Fruit fly (Drosophila melanogaster) whole organism, wandering third instar larva: ENCODE measurements around the gene CG9628.
A peak's percentile ranks its signal among the peaks of the same experiment; 100 is the strongest.

Source experiments
- CG32264 ChIP-seq: fragments of 200-800 bp; sonication (Bioruptor generic); optimal IDR thresholded peaks from 2 replicates; lab custom pipeline; 2016; ENCODE audit warnings: missing biosample characterization, missing genetic modification characterization
- CG9705 ChIP-seq: fragments of 200-800 bp; sonication (Bioruptor generic); optimal IDR thresholded peaks from 2 replicates; lab custom pipeline; 2018; ENCODE audit warnings: missing biosample characterization, mild to moderate bottlenecking, missing genetic modification characterization
- CrebA ChIP-seq: fragments of 200-800 bp; sonication (Bioruptor generic); optimal IDR thresholded peaks from 2 replicates; lab custom pipeline; 2016; ENCODE audit warnings: missing biosample characterization, mild to moderate bottlenecking, missing genetic modification characterization, borderline replicate concordance
- Dfd ChIP-seq: fragments of >200 bp; optimal IDR thresholded peaks from 2 replicates; lab custom pipeline; 2017; ENCODE audit warnings: missing biosample characterization, missing genetic modification characterization
- Dif ChIP-seq: fragments of 200-275, 200-300 bp; sonication (Bioruptor generic); optimal IDR thresholded peaks from 2 replicates; lab custom pipeline; 2018; ENCODE audit warnings: missing biosample characterization, missing genetic modification characterization; ENCODE audit not compliant: partially characterized antibody
- GATAd ChIP-seq: sonication (Bioruptor generic); optimal IDR thresholded peaks from 2 replicates; lab custom pipeline; 2016; ENCODE audit warnings: missing biosample characterization, missing genetic modification characterization
- HLH106 ChIP-seq: fragments of 200-800 bp; optimal IDR thresholded peaks from 3 replicates; lab custom pipeline; 2019; ENCODE audit warnings: missing biosample characterization, mild to moderate bottlenecking, missing genetic modification characterization, moderate library complexity
- Hnf4 ChIP-seq: fragments of 200-800 bp; sonication (Bioruptor generic); optimal IDR thresholded peaks from 2 replicates; lab custom pipeline; 2016; ENCODE audit warnings: missing biosample characterization, mild to moderate bottlenecking, missing genetic modification characterization
- Hr78 ChIP-seq: fragments of >200 bp; optimal IDR thresholded peaks from 2 replicates; lab custom pipeline; 2017; ENCODE audit warnings: missing biosample characterization, missing genetic modification characterization
- Hr83 ChIP-seq: fragments of 200-300 bp; sonication (Bioruptor generic); optimal IDR thresholded peaks from 2 replicates; lab custom pipeline; 2016; ENCODE audit warnings: missing biosample characterization, mild to moderate bottlenecking, missing genetic modification characterization, moderate library complexity; ENCODE audit not compliant: poor library complexity, severe bottlenecking
- Jra ChIP-seq: sonication (Bioruptor generic); optimal IDR thresholded peaks from 2 replicates; lab custom pipeline; 2016; ENCODE audit warnings: missing biosample characterization, missing genetic modification characterization
- Mio ChIP-seq: sonication (Bioruptor generic); optimal IDR thresholded peaks from 2 replicates; lab custom pipeline; 2016; ENCODE audit warnings: missing biosample characterization, missing genetic modification characterization
- Myc ChIP-seq: fragments of >200 bp; optimal IDR thresholded peaks from 2 replicates; lab custom pipeline; 2017
- N ChIP-seq: fragments of >200 bp; optimal IDR thresholded peaks from 2 replicates; lab custom pipeline; 2018; ENCODE audit warnings: missing biosample characterization, missing external identifiers, missing genetic modification characterization
- OdsH ChIP-seq: fragments of 200-800 bp; sonication (Bioruptor generic); optimal IDR thresholded peaks from 2 replicates; lab custom pipeline; 2016; ENCODE audit warnings: missing biosample characterization, mild to moderate bottlenecking, missing genetic modification characterization
- Vsx2 ChIP-seq: fragments of 200-300, 225-300 bp; sonication (Bioruptor generic); optimal IDR thresholded peaks from 2 replicates; lab custom pipeline; 2018; ENCODE audit warnings: missing biosample characterization, missing genetic modification characterization; ENCODE audit not compliant: partially characterized antibody
- br ChIP-seq: fragments of 200-800 bp; sonication (Bioruptor generic); optimal IDR thresholded peaks from 2 replicates; lab custom pipeline; 2016; ENCODE audit warnings: missing biosample characterization, missing genetic modification characterization
- brk ChIP-seq: fragments of 200-800 bp; sonication (Bioruptor generic); optimal IDR thresholded peaks from 2 replicates; lab custom pipeline; 2016; ENCODE audit warnings: missing biosample characterization, mild to moderate bottlenecking, missing genetic modification characterization
- dl ChIP-seq, 2 experiments: fragments of 175-275, 200-275 bp in 1 of 2; fragments of 200-275 bp in 1 of 2; sonication (Bioruptor generic); optimal IDR thresholded peaks; lab custom pipeline; 2018; ENCODE audit warnings: mild to moderate bottlenecking in 2 of 2, missing biosample characterization in 2 of 2, missing genetic modification characterization in 2 of 2, moderate library complexity in 2 of 2; ENCODE audit not compliant: partially characterized antibody in 2 of 2, insufficient read depth in 1 of 2
- fru ChIP-seq: fragments of 200-800 bp; sonication (Bioruptor generic); optimal IDR thresholded peaks from 3 replicates; lab custom pipeline; 2016; ENCODE audit warnings: missing biosample characterization, mild to moderate bottlenecking, missing genetic modification characterization
- h ChIP-seq: fragments of 200-800 bp; sonication (Bioruptor generic); optimal IDR thresholded peaks from 3 replicates; lab custom pipeline; 2016; ENCODE audit warnings: missing biosample characterization, mild to moderate bottlenecking, missing genetic modification characterization
- jim ChIP-seq: fragments of 175-275, 200-325 bp; sonication (Bioruptor generic); optimal IDR thresholded peaks from 2 replicates; lab custom pipeline; 2016; ENCODE audit warnings: missing biosample characterization, mild to moderate bottlenecking, missing genetic modification characterization
- lola ChIP-seq: fragments of >200 bp; optimal IDR thresholded peaks from 2 replicates; lab custom pipeline; 2017; ENCODE audit warnings: missing biosample characterization, missing genetic modification characterization
- pan ChIP-seq: fragments of >200 bp; optimal IDR thresholded peaks from 2 replicates; lab custom pipeline; 2017
- psq ChIP-seq: fragments of 200-800 bp; sonication (Bioruptor generic); optimal IDR thresholded peaks from 3 replicates; lab custom pipeline; 2017; ENCODE audit warnings: missing biosample characterization, mild to moderate bottlenecking, missing genetic modification characterization, moderate library complexity
- rgr ChIP-seq: fragments of 200-800 bp; sonication (Bioruptor generic); optimal IDR thresholded peaks from 3 replicates; lab custom pipeline; 2016; ENCODE audit warnings: missing biosample characterization, mild to moderate bottlenecking, missing genetic modification characterization
- sv ChIP-seq: fragments of 200-800 bp; sonication (Bioruptor generic); optimal IDR thresholded peaks from 3 replicates; lab custom pipeline; 2016; ENCODE audit warnings: missing biosample characterization, missing genetic modification characterization
- tai ChIP-seq: sonication (Bioruptor generic); optimal IDR thresholded peaks from 2 replicates; lab custom pipeline; 2016; ENCODE audit warnings: missing biosample characterization, missing genetic modification characterization
- usp ChIP-seq: fragments of >200 bp; optimal IDR thresholded peaks from 2 replicates; lab custom pipeline; 2017; ENCODE audit warnings: missing biosample characterization, missing genetic modification characterization
- woc ChIP-seq: sonication (Bioruptor generic); optimal IDR thresholded peaks from 2 replicates; lab custom pipeline; 2016; ENCODE audit warnings: missing biosample characterization, mild to moderate bottlenecking, missing genetic modification characterization

The CG9628 gene

DNA sequence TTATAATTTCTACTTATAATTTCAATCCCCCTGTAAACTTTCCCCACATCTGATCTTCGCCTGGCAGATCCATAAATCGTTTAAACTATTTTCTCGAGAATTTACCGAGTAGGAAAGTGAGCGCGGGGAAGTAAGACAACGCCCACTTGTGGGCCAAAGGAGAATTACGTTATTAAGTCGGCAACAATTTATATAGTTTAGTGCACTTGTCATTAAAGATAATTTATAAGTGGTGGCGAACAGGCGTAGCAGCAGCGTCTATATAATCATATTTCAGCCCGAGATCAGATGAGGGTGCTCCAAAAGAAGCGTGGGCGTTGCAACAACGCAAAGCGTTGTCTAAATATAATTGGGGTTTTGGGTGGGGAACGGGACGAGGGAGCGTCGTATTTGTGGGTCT lies 32.1 kb downstream of the CG9628 start:
- TF ChIP-seq brk (GFP tag; lab: Kevin White, UChicago) (no peak), GATAd (no peak), usp (GFP tag; lab: Kevin White, UChicago) (no peak), Hr83 (no peak), rgr (GFP tag; lab: Kevin White, UChicago) (no peak), N (GFP tag; lab: Kevin White, UChicago) (no peak), Mio (GFP tag; lab: Kevin White, UChicago) (no peak), psq (GFP tag; lab: Kevin White, UChicago) (no peak), fru (GFP tag; lab: Kevin White, UChicago) (no peak), Hr78 (GFP tag; lab: Kevin White, UChicago) (no peak), CrebA (GFP tag; lab: Kevin White, UChicago) (no peak), OdsH (GFP tag; lab: Kevin White, UChicago) (no peak), dl (GFP tag; optimal IDR thresholded peaks at IDR 0.05; lab: Kevin White, UChicago; ENCODE audit: insufficient read depth in 1 of 2, partially characterized antibody in 2 of 2) (no peak), CG32264 (GFP tag; lab: Kevin White, UChicago) (no peak), pan (lab: Kevin White, UChicago) (no peak), Dfd (GFP tag; lab: Kevin White, UChicago) (no peak)

DNA sequence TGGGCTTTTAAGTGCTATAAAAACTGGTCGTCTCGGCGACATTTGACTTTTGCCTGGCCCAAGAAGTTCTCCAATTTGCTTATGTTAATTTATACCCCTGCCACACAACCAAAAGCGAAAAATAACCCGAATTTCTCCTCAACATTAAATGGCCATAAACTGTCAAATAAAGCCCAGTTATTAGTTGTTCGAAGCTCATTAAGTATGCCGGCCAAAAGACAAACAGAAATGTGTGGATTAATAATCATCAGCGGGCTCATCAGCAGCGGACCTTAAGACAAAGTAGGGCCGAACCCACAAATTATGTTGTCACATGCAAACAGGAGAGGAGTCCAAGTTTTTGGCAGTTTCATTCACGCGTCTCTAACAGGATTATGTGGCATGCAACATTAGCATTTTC lies 32.6 kb downstream of the CG9628 start:
- TF ChIP-seq CrebA (GFP tag; lab: Kevin White, UChicago) (no peak), Hr78 (GFP tag; lab: Kevin White, UChicago) (no peak), Vsx2 (GFP tag; lab: Kevin White, UChicago) (no peak), dl (GFP tag; optimal IDR thresholded peaks at IDR 0.05; lab: Kevin White, UChicago; ENCODE audit: insufficient read depth in 1 of 2, partially characterized antibody in 2 of 2) (no peak), Myc (lab: Kevin White, UChicago) (no peak), jim (GFP tag; lab: Kevin White, UChicago) (no peak), pan (lab: Kevin White, UChicago) (no peak), fru (GFP tag; lab: Kevin White, UChicago) (no peak), sv (GFP tag; lab: Kevin White, UChicago) (no peak), Dfd (GFP tag; lab: Kevin White, UChicago) (no peak), psq (GFP tag; lab: Kevin White, UChicago) (no peak), Jra (GFP tag; lab: Kevin White, UChicago) (no peak)

- TF ChIP-seq CG32264 (GFP tag; lab: Kevin White, UChicago): no peak
- TF ChIP-seq HLH106: no peak
- TF ChIP-seq Hr78 (GFP tag; lab: Kevin White, UChicago): no peak
- TF ChIP-seq Hnf4 (GFP tag; lab: Kevin White, UChicago): no peak
- TF ChIP-seq brk (GFP tag; lab: Kevin White, UChicago): no peak
- TF ChIP-seq lola (GFP tag; lab: Kevin White, UChicago): no peak
- TF ChIP-seq psq (GFP tag; lab: Kevin White, UChicago): no peak
- TF ChIP-seq h (GFP tag; lab: Kevin White, UChicago): no peak
- no peak for TF ChIP-seq Dif (GFP tag; lab: Kevin White, UChicago)
- TF ChIP-seq Dfd (GFP tag; lab: Kevin White, UChicago): no peak
- TF ChIP-seq dl (GFP tag; optimal IDR thresholded peaks at IDR 0.05; lab: Kevin White, UChicago; ENCODE audit: insufficient read depth in 1 of 2, partially characterized antibody in 2 of 2): no peak
- no peak for TF ChIP-seq CG9705
- TF ChIP-seq Jra (GFP tag; lab: Kevin White, UChicago): no peak
- no peak for TF ChIP-seq jim (GFP tag; lab: Kevin White, UChicago)
- TF ChIP-seq, all 38 proteins: peak for 0
Observed at dm6 chr3L:14655681-14656080, 33.1 kb downstream of the CG9628 start.

DNA sequence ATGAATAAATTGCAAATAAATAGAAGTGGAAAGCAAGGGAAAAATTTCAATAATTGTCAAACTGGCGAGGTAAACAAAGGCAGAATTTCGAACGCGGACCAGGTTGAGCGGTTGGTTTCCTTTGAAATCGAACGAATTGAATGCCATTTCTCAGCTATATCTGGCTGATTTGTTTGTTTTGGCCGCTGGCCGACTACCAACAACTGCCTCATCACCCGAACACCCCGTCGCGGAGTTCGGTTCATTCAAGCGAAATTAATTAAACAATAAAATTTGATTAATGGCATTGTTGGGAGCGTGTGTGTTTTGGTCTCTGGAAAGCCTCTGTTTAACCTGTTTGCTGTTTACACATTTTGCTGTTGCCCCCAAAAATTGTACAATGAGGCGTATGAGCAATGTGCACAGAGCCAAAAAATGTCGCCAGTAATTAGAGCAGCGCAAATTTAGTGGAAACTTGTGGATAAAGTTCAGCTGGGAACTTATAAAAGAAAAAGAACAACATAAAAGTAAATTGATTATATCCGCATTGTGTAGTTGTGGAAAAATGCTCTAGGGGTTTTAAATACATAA lies 35.0 kb downstream of the CG9628 start:
- no peak for TF ChIP-seq CG9705
- no peak for TF ChIP-seq GATAd
- TF ChIP-seq woc (GFP tag; lab: Kevin White, UChicago): no peak
- TF ChIP-seq tai (GFP tag; lab: Kevin White, UChicago): no peak
- TF ChIP-seq brk (GFP tag; lab: Kevin White, UChicago): no peak
- TF ChIP-seq h (GFP tag; lab: Kevin White, UChicago): peak; percentile 18
- no peak for TF ChIP-seq Myc (lab: Kevin White, UChicago)
- TF ChIP-seq rgr (GFP tag; lab: Kevin White, UChicago): peak; percentile 3
- no peak for TF ChIP-seq HLH106
- peak; percentile 1 for TF ChIP-seq br (GFP tag; lab: Kevin White, UChicago)
